Fruit fly (Drosophila melanogaster): ENCODE measurements around the gene GlcAT-S.

Gene GlcAT-S

DNA sequence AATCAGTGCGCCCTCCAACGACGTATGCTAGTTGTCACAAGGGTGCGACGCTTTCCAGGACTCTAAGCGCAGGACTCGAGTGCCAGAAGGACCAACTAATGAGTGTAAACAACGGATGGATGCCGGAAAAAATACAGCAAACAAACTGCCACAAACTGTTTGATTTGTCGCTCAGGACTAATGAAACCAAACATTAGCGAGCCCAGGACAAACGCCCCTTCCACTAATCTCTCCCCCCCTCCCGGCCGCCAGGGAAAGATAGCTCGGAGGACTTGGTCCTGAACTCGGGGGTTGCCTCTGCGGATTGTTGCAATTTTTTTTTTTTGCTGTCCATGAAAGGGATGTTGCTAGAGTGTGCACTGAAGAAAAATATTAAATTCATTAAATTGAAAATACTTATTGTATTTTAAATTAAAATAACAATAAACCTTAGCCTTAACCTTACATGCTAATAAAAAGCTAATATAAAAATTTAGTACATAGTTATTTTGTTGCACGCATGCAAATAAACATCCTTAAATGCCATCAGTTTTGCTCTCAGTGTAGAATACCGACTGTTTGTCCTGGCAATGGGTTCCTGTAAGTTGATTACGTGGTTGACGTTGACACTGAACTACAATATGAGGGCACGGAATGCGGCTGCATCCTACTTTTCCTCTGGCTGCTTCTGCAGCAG, 21.5 kb upstream of the GlcAT-S start (continued):
- TF ChIP-seq so (GFP tag; IDR thresholded peaks at IDR 0.05) (no peak), CG6683 (GFP tag; optimal IDR thresholded peaks at IDR 0.05) (no peak), CG12299 (tag; optimal IDR thresholded peaks at IDR 0.05) (no peak), nerfin-1 (tag; optimal IDR thresholded peaks at IDR 0.05) (peak; percentile 62), CG11085 (GFP tag; IDR thresholded peaks at IDR 0.05) (no peak), CG17186 (GFP tag; optimal IDR thresholded peaks at IDR 0.05) (no peak), CG7357 (GFP tag; IDR thresholded peaks at IDR 0.05) (no peak), seq (GFP tag; IDR thresholded peaks at IDR 0.05) (no peak), Ets97D (GFP tag; optimal IDR thresholded peaks at IDR 0.05) (no peak), tin (GFP tag; optimal IDR thresholded peaks at IDR 0.05) (peak; percentile 5), CG12659 (GFP tag; optimal IDR thresholded peaks at IDR 0.05) (no peak), Oli (tag; optimal IDR thresholded peaks at IDR 0.05) (peak; percentile 32), hth (optimal IDR thresholded peaks at IDR 0.05) (no peak), CG14965 (GFP tag; optimal IDR thresholded peaks at IDR 0.05; ENCODE audit: borderline replicate concordance) (no peak), CG15601 (tag; optimal IDR thresholded peaks at IDR 0.05) (peak; percentile 43), jing (GFP tag; optimal IDR thresholded peaks at IDR 0.05) (no peak), pan (optimal IDR thresholded peaks at IDR 0.05) (no peak), pan (GFP tag; optimal IDR thresholded peaks at IDR 0.05 in 1 of 2, IDR thresholded peaks at IDR 0.05 in 1 of 2) (peak in 1 of 2 experiments; percentile 55), Chrac-16 (GFP tag; optimal IDR thresholded peaks at IDR 0.05) (peak; percentile 14), bowl (GFP tag; IDR thresholded peaks at IDR 0.05) (no peak), CG7928 (GFP tag; optimal IDR thresholded peaks at IDR 0.05) (no peak), peb (GFP tag; IDR thresholded peaks at IDR 0.05) (peak; percentile 25; the same call in 1 of the 2 replicates), trh (GFP tag; optimal IDR thresholded peaks at IDR 0.05) (no peak), Fer1 (GFP tag; optimal IDR thresholded peaks at IDR 0.05) (no peak), Sox102F (GFP tag; optimal IDR thresholded peaks at IDR 0.05) (peak; percentile 41), CG11398 (GFP tag; optimal IDR thresholded peaks at IDR 0.05) (no peak), Hr39 (optimal IDR thresholded peaks at IDR 0.05) (no peak), gsb-n (tag; optimal IDR thresholded peaks at IDR 0.05) (peak; percentile 33), NC2α (GFP tag; optimal IDR thresholded peaks at IDR 0.05) (no peak), Nf-YA (GFP tag; IDR thresholded peaks at IDR 0.05) (no peak), Stat92E (GFP tag; optimal IDR thresholded peaks at IDR 0.05) (no peak), CG10321 (GFP tag; IDR thresholded peaks at IDR 0.05) (no peak), CG4730 (GFP tag; IDR thresholded peaks at IDR 0.05) (0 out of 2 replicates have a peak, but pooled peaks have one; percentile 37), h (optimal IDR thresholded peaks at IDR 0.05) (no peak), CG9797 (GFP tag; optimal IDR thresholded peaks at IDR 0.05) (no peak), Asciz (GFP tag; optimal IDR thresholded peaks at IDR 0.05) (no peak), CG30403 (GFP tag; optimal IDR thresholded peaks at IDR 0.05) (peak; percentile 22), Taf1 (GFP tag; IDR thresholded peaks at IDR 0.05) (no peak), HHEX (GFP tag; optimal IDR thresholded peaks at IDR 0.05) (no peak), Med (GFP tag) (no peak), CG6813 (GFP tag; optimal IDR thresholded peaks at IDR 0.05) (peak; percentile 32), caup (GFP tag; optimal IDR thresholded peaks at IDR 0.05; ENCODE audit: severe bottlenecking) (no peak), Dip3 (GFP tag; optimal IDR thresholded peaks at IDR 0.05) (no peak), D19B (GFP tag; optimal IDR thresholded peaks at IDR 0.05) (no peak), danr (GFP tag; IDR thresholded peaks at IDR 0.05) (no peak), Abd-B (GFP tag; optimal IDR thresholded peaks at IDR 0.05) (peak; percentile 5), CG33557 (GFP tag; optimal IDR thresholded peaks at IDR 0.05) (peak; percentile 23), odd (GFP tag; optimal IDR thresholded peaks at IDR 0.05) (no peak), Poxn (GFP tag; IDR thresholded peaks at IDR 0.05) (no peak), gce (GFP tag; IDR thresholded peaks at IDR 0.05) (no peak), BEAF-32 (GFP tag; optimal IDR thresholded peaks at IDR 0.05) (no peak)

Data from whole organism, embryonic.